Fruit fly (Drosophila melanogaster): ENCODE results near the gene Spn.
A peak's percentile ranks its signal among the peaks of the same experiment; 100 is the strongest.

Spn gene

DNA sequence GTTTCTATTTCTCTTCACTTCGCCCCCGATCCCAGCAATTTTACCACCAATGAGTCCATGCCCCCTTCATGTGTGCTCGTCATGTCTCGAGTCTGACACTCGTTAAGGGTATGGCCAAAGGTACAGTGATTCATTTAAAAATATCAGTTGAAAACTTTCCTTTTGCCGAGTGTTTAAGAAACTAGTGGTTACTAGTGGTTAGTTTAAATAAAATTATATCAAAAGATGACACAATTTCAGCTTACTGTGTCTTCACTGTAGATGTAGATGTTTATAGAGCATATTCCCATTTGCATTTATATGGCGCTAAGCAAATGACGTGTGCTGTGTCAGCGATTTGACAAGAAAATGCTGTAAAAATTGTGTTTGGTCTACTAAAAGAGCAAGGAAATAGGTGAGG lies 21.7 kb downstream of the Spn start (continued):
- TF ChIP-seq CG15073 (GFP tag; optimal IDR thresholded peaks at IDR 0.05) = no peak
- TF ChIP-seq Kr (GFP tag; optimal IDR thresholded peaks at IDR 0.05) = no peak
- TF ChIP-seq CG10462 (GFP tag; optimal IDR thresholded peaks at IDR 0.05) = no peak
- no peak for TF ChIP-seq tio (GFP tag; optimal IDR thresholded peaks at IDR 0.05)
- TF ChIP-seq Nf-YA (GFP tag; IDR thresholded peaks at IDR 0.05) = 0 out of 2 replicates have a peak, but pooled peaks have one; percentile 35
- no peak for TF ChIP-seq ash1 (GFP tag; optimal IDR thresholded peaks at IDR 0.05)
- TF ChIP-seq Sin3A (optimal IDR thresholded peaks at IDR 0.05) = no peak
- TF ChIP-seq crp (GFP tag; optimal IDR thresholded peaks at IDR 0.05) = no peak
- TF ChIP-seq Xbp1 (GFP tag; optimal IDR thresholded peaks at IDR 0.05) = peak; percentile 47
- no peak for TF ChIP-seq Spps (tag; optimal IDR thresholded peaks at IDR 0.05)
- TF ChIP-seq lmd (GFP tag; IDR thresholded peaks at IDR 0.05) = peak; percentile 60
- no peak for TF ChIP-seq CG1233 (GFP tag; optimal IDR thresholded peaks at IDR 0.05)
- no peak for TF ChIP-seq Asciz (GFP tag; optimal IDR thresholded peaks at IDR 0.05)
- TF ChIP-seq onecut (GFP tag; IDR thresholded peaks at IDR 0.05) = no peak
- no peak for TF ChIP-seq abd-A (tag; optimal IDR thresholded peaks at IDR 0.05)
- TF ChIP-seq Awh (GFP tag; IDR thresholded peaks at IDR 0.05) = no peak
- TF ChIP-seq CG13894 (tag; optimal IDR thresholded peaks at IDR 0.05) = no peak
- TF ChIP-seq CG11560 (tag; IDR thresholded peaks at IDR 0.05) = no peak
- TF ChIP-seq CG16863 (GFP tag; optimal IDR thresholded peaks at IDR 0.05) = no peak
- TF ChIP-seq HLHmδ (GFP tag; optimal IDR thresholded peaks at IDR 0.05) = peak; percentile 14
- no peak for TF ChIP-seq CG3281 (GFP tag; optimal IDR thresholded peaks at IDR 0.05)
- TF ChIP-seq zen (tag; optimal IDR thresholded peaks at IDR 0.05) = no peak
- TF ChIP-seq CG10366 (GFP tag; IDR thresholded peaks at IDR 0.05) = peak; percentile 66
- TF ChIP-seq CG4360 (GFP tag; IDR thresholded peaks at IDR 0.05) = no peak
- TF ChIP-seq maf-S (GFP tag; optimal IDR thresholded peaks at IDR 0.05) = no peak
- peak; percentile 15 for TF ChIP-seq mam (GFP tag; optimal IDR thresholded peaks at IDR 0.05)
- peak; percentile 75 for TF ChIP-seq HLH3B (GFP tag; IDR thresholded peaks at IDR 0.05)
- no peak for TF ChIP-seq GATAe (GFP tag; conservative IDR thresholded peaks at IDR 0.05)
- TF ChIP-seq CG33557 (GFP tag; optimal IDR thresholded peaks at IDR 0.05) = no peak
- TF ChIP-seq TFAM (GFP tag; optimal IDR thresholded peaks at IDR 0.05) = no peak
- peak; percentile 71 for TF ChIP-seq Rfx (GFP tag; IDR thresholded peaks at IDR 0.05)
- TF ChIP-seq ewg (GFP tag; optimal IDR thresholded peaks at IDR 0.05) = peak; percentile 10
- TF ChIP-seq da (GFP tag; optimal IDR thresholded peaks at IDR 0.05) = no peak
- no peak for TF ChIP-seq CG4820 (GFP tag; optimal IDR thresholded peaks at IDR 0.05)
- TF ChIP-seq CG11456 (GFP tag; IDR thresholded peaks at IDR 0.05) = peak; percentile 72
- 0 out of 2 replicates have a peak, but pooled peaks have one; percentile 6 for TF ChIP-seq Gsc (GFP tag; IDR thresholded peaks at IDR 0.05)
- peak; percentile 56 for TF ChIP-seq gem (tag; optimal IDR thresholded peaks at IDR 0.05)
- TF ChIP-seq CG15269 (tag; optimal IDR thresholded peaks at IDR 0.05) = no peak
- no peak for TF ChIP-seq Bgb (GFP tag; IDR thresholded peaks at IDR 0.05; ENCODE audit: partially characterized antibody)
- no peak for TF ChIP-seq Antp (GFP tag; optimal IDR thresholded peaks at IDR 0.05)
- no peak for TF ChIP-seq cwo (GFP tag; optimal IDR thresholded peaks at IDR 0.05)
- no peak for TF ChIP-seq CG14965 (GFP tag; optimal IDR thresholded peaks at IDR 0.05; ENCODE audit: borderline replicate concordance)
- TF ChIP-seq ase (GFP tag; IDR thresholded peaks at IDR 0.05) = peak; percentile 83
- no peak for TF ChIP-seq bbx (GFP tag; IDR thresholded peaks at IDR 0.05; ENCODE audit: partially characterized antibody)
- TF ChIP-seq CG6272 (GFP tag; IDR thresholded peaks at IDR 0.05) = no peak
- TF ChIP-seq ttk (GFP tag; IDR thresholded peaks at IDR 0.05) = peak; percentile 78
- no peak for TF ChIP-seq Ravus (GFP tag; IDR thresholded peaks at IDR 0.05)
- peak; percentile 9; the same call in 1 of the 3 replicates for TF ChIP-seq sr (GFP tag; IDR thresholded peaks at IDR 0.05)
- TF ChIP-seq fd3F (GFP tag; optimal IDR thresholded peaks at IDR 0.05) = no peak
- TF ChIP-seq CG1603 (tag; optimal IDR thresholded peaks at IDR 0.05) = peak; percentile 50
- TF ChIP-seq schlank (tag; optimal IDR thresholded peaks at IDR 0.05) = no peak
- no peak for TF ChIP-seq scrt (GFP tag; optimal IDR thresholded peaks at IDR 0.05)
